Worm (Caenorhabditis elegans) whole organism, L3 larva: ENCODE results near the gene spe-36.

Source experiments
- R02D3.7 ChIP-seq: fragments of 150-350 bp; optimal IDR thresholded peaks from 2 replicates; lab custom pipeline; 2014; ENCODE audit warnings: missing biosample characterization, missing genetic modification characterization
- ZK546.5 ChIP-seq: sonication (generic microtip); optimal IDR thresholded peaks from 2 replicates; lab custom pipeline; 2017; ENCODE audit warnings: missing biosample characterization, missing genetic modification characterization
- ama-1 ChIP-seq: fragments of 150-350 bp; optimal IDR thresholded peaks from 2 replicates; lab custom pipeline; 2018
- ceh-28 ChIP-seq: fragments of 150-350 bp; optimal IDR thresholded peaks from 2 replicates; lab custom pipeline; 2014; ENCODE audit warnings: missing biosample characterization, missing genetic modification reagents, missing genetic modification characterization
- ceh-82 ChIP-seq: fragments of 150-350 bp; optimal IDR thresholded peaks from 2 replicates; lab custom pipeline; 2014; ENCODE audit warnings: missing biosample characterization, missing genetic modification characterization
- ceh-9 ChIP-seq: sonication (generic microtip); optimal IDR thresholded peaks from 2 replicates; lab custom pipeline; 2018; ENCODE audit warnings: missing biosample characterization, missing genetic modification characterization
- daf-12 ChIP-seq: fragments of 150-350 bp; optimal IDR thresholded peaks from 2 replicates; lab custom pipeline; 2014; ENCODE audit warnings: missing biosample characterization, missing genetic modification reagents, missing genetic modification characterization
- egl-5 ChIP-seq: fragments of 150-350 bp; optimal IDR thresholded peaks from 2 replicates; lab custom pipeline; 2017; ENCODE audit warnings: missing biosample characterization, missing genetic modification reagents, missing genetic modification characterization, inconsistent platforms
- elt-1 ChIP-seq: fragments of 150-350 bp; optimal IDR thresholded peaks from 2 replicates; lab custom pipeline; 2014; ENCODE audit warnings: missing biosample characterization, missing genetic modification characterization
- elt-2 ChIP-seq: sonication (generic microtip); optimal IDR thresholded peaks from 2 replicates; lab custom pipeline; 2016; ENCODE audit warnings: missing genetic modification reagents, mild to moderate bottlenecking, missing genetic modification characterization, missing compliant biosample characterization
- elt-3 ChIP-seq, 3 experiments: fragments of 150-350 bp in 1 of 3; sonication (generic microtip) in 2 of 3; optimal IDR thresholded peaks; 2 replicates in 2 of 3; 4 replicates in 1 of 3; lab custom pipeline; 2014 to 2017; ENCODE audit warnings: missing biosample characterization in 3 of 3, missing genetic modification characterization in 3 of 3
- eor-1 ChIP-seq, 2 experiments: fragments of 150-350 bp; optimal IDR thresholded peaks; 2 replicates each; lab custom pipeline; 2014 to 2018; ENCODE audit warnings: missing biosample characterization in 2 of 2, missing genetic modification characterization in 2 of 2
- hmg-11 ChIP-seq: sonication (generic microtip); optimal IDR thresholded peaks from 2 replicates; lab custom pipeline; 2016; ENCODE audit warnings: missing genetic modification characterization, missing compliant biosample characterization
- jun-1 ChIP-seq: fragments of 150-350 bp; optimal IDR thresholded peaks from 2 replicates; lab custom pipeline; 2014; ENCODE audit warnings: missing biosample characterization, missing genetic modification reagents, missing genetic modification characterization
- lin-15B ChIP-seq: fragments of 150-350 bp; optimal IDR thresholded peaks from 2 replicates; lab custom pipeline; 2014; ENCODE audit warnings: missing biosample characterization, missing genetic modification characterization
- lin-39 ChIP-seq: fragments of 150-350 bp; optimal IDR thresholded peaks from 2 replicates; lab custom pipeline; 2018; ENCODE audit warnings: missing biosample characterization, missing genetic modification reagents, missing genetic modification characterization
- lsy-12 ChIP-seq: sonication (generic microtip); optimal IDR thresholded peaks from 2 replicates; lab custom pipeline; 2016; ENCODE audit warnings: mild to moderate bottlenecking, missing genetic modification characterization, missing compliant biosample characterization
- mdl-1 ChIP-seq: fragments of 150-350 bp; optimal IDR thresholded peaks from 2 replicates; lab custom pipeline; 2014; ENCODE audit warnings: missing biosample characterization, missing genetic modification characterization
- mml-1 ChIP-seq: fragments of 150-350 bp; sonication (generic microtip); optimal IDR thresholded peaks from 3 replicates; lab custom pipeline; 2014; ENCODE audit warnings: missing biosample characterization, missing genetic modification characterization
- nfya-1 ChIP-seq: sonication (generic microtip); optimal IDR thresholded peaks from 2 replicates; lab custom pipeline; 2017; ENCODE audit warnings: missing genetic modification characterization, mild to moderate bottlenecking, missing compliant biosample characterization, antibody characterized with exemption, moderate library complexity; ENCODE audit not compliant: insufficient read depth
- nhr-11 ChIP-seq: fragments of 150-350 bp; optimal IDR thresholded peaks from 2 replicates; lab custom pipeline; 2014; ENCODE audit warnings: missing biosample characterization, missing genetic modification characterization
- nhr-12 ChIP-seq: fragments of 150-350 bp; optimal IDR thresholded peaks from 2 replicates; lab custom pipeline; 2014; ENCODE audit warnings: missing biosample characterization, missing genetic modification characterization
- nhr-23 ChIP-seq: fragments of 150-350 bp; optimal IDR thresholded peaks from 2 replicates; lab custom pipeline; 2014; ENCODE audit warnings: missing biosample characterization, missing genetic modification reagents, missing genetic modification characterization
- nhr-43 ChIP-seq: sonication (generic microtip); optimal IDR thresholded peaks from 2 replicates; lab custom pipeline; 2016; ENCODE audit warnings: mild to moderate bottlenecking, missing genetic modification characterization, missing compliant biosample characterization; ENCODE audit not compliant: poor library complexity, severe bottlenecking
- nhr-76 ChIP-seq: fragments of 150-350 bp; sonication (generic microtip); optimal IDR thresholded peaks from 5 replicates; lab custom pipeline; 2014; ENCODE audit warnings: missing biosample characterization, missing genetic modification characterization
- nhr-77 ChIP-seq: fragments of 150-350 bp; optimal IDR thresholded peaks from 2 replicates; lab custom pipeline; 2014; ENCODE audit warnings: missing biosample characterization, missing genetic modification characterization
- pha-4 ChIP-seq: fragments of 150-350 bp; optimal IDR thresholded peaks from 2 replicates; lab custom pipeline; 2014; ENCODE audit warnings: missing biosample characterization, missing genetic modification reagents, missing genetic modification characterization
- pqm-1 ChIP-seq: fragments of 150-350 bp; optimal IDR thresholded peaks from 2 replicates; lab custom pipeline; 2017; ENCODE audit warnings: missing biosample characterization, missing genetic modification characterization, inconsistent platforms
- sea-2 ChIP-seq: fragments of 150-350 bp; sonication (generic microtip); optimal IDR thresholded peaks from 4 replicates; lab custom pipeline; 2014; ENCODE audit warnings: missing biosample characterization, missing genetic modification reagents, missing genetic modification characterization
- skn-1 ChIP-seq: fragments of 150-350 bp; optimal IDR thresholded peaks from 2 replicates; lab custom pipeline; 2014; ENCODE audit warnings: missing biosample characterization, missing genetic modification characterization
- snpc-4 ChIP-seq: fragments of 150-350 bp; optimal IDR thresholded peaks from 2 replicates; lab custom pipeline; 2014; ENCODE audit warnings: missing biosample characterization, missing genetic modification characterization
- tbx-2 ChIP-seq: sonication (generic microtip); optimal IDR thresholded peaks from 2 replicates; lab custom pipeline; 2016; ENCODE audit warnings: mild to moderate bottlenecking, missing genetic modification characterization, missing compliant biosample characterization
- unc-39 ChIP-seq: sonication (generic microtip); optimal IDR thresholded peaks from 4 replicates; lab custom pipeline; 2017; ENCODE audit warnings: missing biosample characterization, missing genetic modification characterization
- unc-62 ChIP-seq: fragments of 150-350 bp; sonication (generic microtip); optimal IDR thresholded peaks from 4 replicates; lab custom pipeline; 2014; ENCODE audit warnings: missing biosample characterization, missing genetic modification reagents, missing genetic modification characterization
- zag-1 ChIP-seq: fragments of 150-350 bp; optimal IDR thresholded peaks from 2 replicates; lab custom pipeline; 2014; ENCODE audit warnings: missing biosample characterization, missing genetic modification characterization
- ztf-4 ChIP-seq: fragments of 150-350 bp; optimal IDR thresholded peaks from 2 replicates; lab custom pipeline; 2014; ENCODE audit warnings: missing biosample characterization, missing genetic modification characterization

Gene spe-36

ce11 chrIV:11574331-11574730, 17.7 kb downstream of the spe-36 start:
- TF ChIP-seq unc-39 (tag; lab: Kevin White, UChicago): no peak
- TF ChIP-seq lin-15B: no peak
- TF ChIP-seq skn-1 (tag; lab: Kevin White, UChicago): no peak
- no peak for TF ChIP-seq ceh-9 (tag; lab: Kevin White, UChicago)
- peak; percentile 69 for TF ChIP-seq egl-5 (tag; lab: Kevin White, UChicago)
- TF ChIP-seq pha-4 (tag; lab: Kevin White, UChicago): no peak
- TF ChIP-seq nhr-77 (tag; lab: Kevin White, UChicago): no peak

ce11 chrIV:11572524-11572923, 19.5 kb downstream of the spe-36 start:
- TF ChIP-seq nfya-1 (tag; lab: Kevin White, UChicago) (peak; percentile 27), lin-39 (tag; lab: Kevin White, UChicago) (peak; percentile 12), sea-2 (no peak)

ce11 chrIV:11571374-11571839, 20.7 kb downstream of the spe-36 start:
- TF ChIP-seq elt-3 (tag; optimal IDR thresholded peaks at IDR 0.05; lab: Kevin White, UChicago) (peak in 1 of 3 experiments; percentile 68), ama-1 (lab: Kevin White, UChicago) (peak; percentile 14), lin-39 (tag; lab: Kevin White, UChicago) (peak; percentile 33), ZK546.5 (no peak)

- TF ChIP-seq jun-1 (tag; lab: Kevin White, UChicago) (no peak), pha-4 (tag; lab: Kevin White, UChicago) (no peak), ama-1 (lab: Kevin White, UChicago) (no peak), ztf-4 (tag; lab: Kevin White, UChicago) (no peak), egl-5 (tag; lab: Kevin White, UChicago) (no peak), ZK546.5 (no peak), R02D3.7 (tag; lab: Kevin White, UChicago) (no peak), nhr-43 (tag; lab: Kevin White, UChicago) (no peak), pqm-1 (tag; lab: Kevin White, UChicago) (no peak)
Observed at ce11 chrIV:11570200-11570599, 21.9 kb downstream of the spe-36 start, which contains the start of gene srgp-1. Gene srgp-1, plus strand, starts transcription at chrIV:11570500.

ce11 chrIV:11569795-11570194, 22.3 kb downstream of the spe-36 start:
- no peak for TF ChIP-seq ama-1 (lab: Kevin White, UChicago)
- no peak for TF ChIP-seq skn-1 (tag; lab: Kevin White, UChicago)
- TF ChIP-seq snpc-4 (tag; lab: Kevin White, UChicago): no peak
- TF ChIP-seq nhr-23: no peak
- TF ChIP-seq nhr-12 (tag; lab: Kevin White, UChicago): no peak
- no peak for TF ChIP-seq elt-2
- no peak for TF ChIP-seq elt-1 (tag; lab: Kevin White, UChicago)
- TF ChIP-seq daf-12 (tag; lab: Kevin White, UChicago): no peak
- TF ChIP-seq nhr-11: no peak
- TF ChIP-seq unc-39 (tag; lab: Kevin White, UChicago): no peak
- no peak for TF ChIP-seq nfya-1 (tag; lab: Kevin White, UChicago)

- TF ChIP-seq pha-4 (tag; lab: Kevin White, UChicago) (peak; percentile 56), mdl-1 (tag; lab: Kevin White, UChicago) (no peak)
Observed at ce11 chrIV:11568249-11568940, 23.7 kb downstream of the spe-36 start.

- no peak for TF ChIP-seq eor-1 (tag; optimal IDR thresholded peaks at IDR 0.05; lab: Kevin White, UChicago)
- TF ChIP-seq unc-39 (tag; lab: Kevin White, UChicago): no peak
- no peak for TF ChIP-seq ZK546.5
- TF ChIP-seq pha-4 (tag; lab: Kevin White, UChicago): peak; percentile 94
- TF ChIP-seq snpc-4 (tag; lab: Kevin White, UChicago): peak; percentile 67
- TF ChIP-seq daf-12 (tag; lab: Kevin White, UChicago): no peak
- TF ChIP-seq skn-1 (tag; lab: Kevin White, UChicago): peak; percentile 86
- no peak for TF ChIP-seq nhr-76 (tag; lab: Kevin White, UChicago)
- peak; percentile 93 for TF ChIP-seq nhr-43 (tag; lab: Kevin White, UChicago)
- TF ChIP-seq elt-2: peak; percentile 54
- peak; percentile 36 for TF ChIP-seq mdl-1 (tag; lab: Kevin White, UChicago)
- peak; percentile 88 for TF ChIP-seq lin-39 (tag; lab: Kevin White, UChicago)
- no peak for TF ChIP-seq sea-2
- no peak for TF ChIP-seq mml-1
- no peak for TF ChIP-seq ama-1 (lab: Kevin White, UChicago)
- TF ChIP-seq ceh-9 (tag; lab: Kevin White, UChicago): no peak
- peak; percentile 89 for TF ChIP-seq lsy-12 (tag; lab: Kevin White, UChicago)
- TF ChIP-seq pqm-1 (tag; lab: Kevin White, UChicago): peak; percentile 65
- TF ChIP-seq hmg-11: peak; percentile 89
- TF ChIP-seq ceh-28 (tag; lab: Kevin White, UChicago): peak; percentile 78
- TF ChIP-seq zag-1: peak; percentile 15
- TF ChIP-seq unc-62 (GFP tag; lab: Kevin White, UChicago): no peak
- TF ChIP-seq nhr-11: no peak
- TF ChIP-seq tbx-2 (tag; lab: Kevin White, UChicago): peak; percentile 61
- TF ChIP-seq ceh-82: peak; percentile 90
Observed at ce11 chrIV:11566146-11566545, 25.9 kb downstream of the spe-36 start, which contains the start of gene sec-24.1. Gene sec-24.1, minus strand, starts transcription at chrIV:11566194.
